Worm (Caenorhabditis elegans) whole organism, late embryonic: Measurements from ENCODE around the gene Y37E11B.10.

Experiments used
- ets-4 ChIP-seq: sonication (generic microtip); optimal IDR thresholded peaks from 2 replicates; lab custom pipeline; 2016; ENCODE audit warnings: missing genetic modification characterization, missing compliant biosample characterization
- nhr-11 ChIP-seq: fragments of 150-350 bp; optimal IDR thresholded peaks from 2 replicates; lab custom pipeline; 2014; ENCODE audit warnings: missing biosample characterization, missing genetic modification characterization
- unc-55 ChIP-seq: sonication (generic microtip); optimal IDR thresholded peaks from 2 replicates; lab custom pipeline; 2017; ENCODE audit warnings: missing biosample characterization, missing genetic modification reagents, missing genetic modification characterization
- unc-86 ChIP-seq: sonication (generic microtip); optimal IDR thresholded peaks from 2 replicates; lab custom pipeline; 2016; ENCODE audit warnings: missing genetic modification characterization, missing compliant biosample characterization

DNA sequence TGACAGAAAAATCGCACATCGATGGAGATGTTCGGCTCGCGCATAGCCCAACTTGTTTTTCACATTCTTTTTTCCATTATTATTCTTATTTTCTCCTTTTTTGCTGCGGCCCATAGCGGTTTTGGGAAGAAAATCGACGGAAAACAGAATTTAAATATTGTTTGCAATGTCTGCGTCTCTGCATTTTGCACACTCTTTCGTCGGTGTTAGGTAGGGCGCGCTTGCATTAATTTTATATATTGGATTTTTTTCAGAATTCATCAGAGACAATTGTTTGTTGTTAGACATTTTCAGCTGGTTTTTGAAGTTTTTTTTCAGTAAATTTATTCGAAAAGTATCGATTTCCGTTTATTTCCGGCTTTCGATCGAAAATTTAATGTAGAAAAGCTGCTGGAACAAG is 7.1 kb downstream of the Y37E11B.10 start, which contains the start of gene Y37E11B.6:
- no peak for TF ChIP-seq unc-86 (tag; lab: Kevin White, UChicago)
- TF ChIP-seq unc-55, result no peak
- no peak for TF ChIP-seq nhr-11 (tag; lab: Kevin White, UChicago)
- TF ChIP-seq ets-4 (tag; lab: Kevin White, UChicago), result no peak
